Fruit fly (Drosophila melanogaster) whole organism, embryonic: ENCODE results near the gene CG31988.

Experiments
- CG1024 ChIP-seq: fragments of 200-800 bp; sonication (Bioruptor generic); IDR thresholded peaks from 2 replicates; pipeline ENCODE4 v1.3.6; 2022; ENCODE audit warnings: missing biosample characterization, missing genetic modification characterization
- CG12391 ChIP-seq: fragments of 200-800 bp; sonication (Bioruptor generic); optimal IDR thresholded peaks from 3 replicates; lab custom pipeline; 2018; ENCODE audit warnings: missing biosample characterization, mild to moderate bottlenecking, missing genetic modification characterization, moderate library complexity
- CG12744 ChIP-seq: fragments of 200-800 bp; sonication (Bioruptor generic); optimal IDR thresholded peaks from 2 replicates; lab custom pipeline; 2016; ENCODE audit warnings: missing biosample characterization, missing genetic modification characterization
- CG14441 ChIP-seq: fragments of 200-800 bp; sonication (Bioruptor generic); IDR thresholded peaks from 2 replicates; pipeline ENCODE4 v1.3.6; 2022; ENCODE audit warnings: missing biosample characterization, missing genetic modification characterization
- CG14965 ChIP-seq: fragments of 200-800 bp; sonication (Bioruptor generic); optimal IDR thresholded peaks from 2 replicates; lab custom pipeline; 2016; ENCODE audit warnings: missing biosample characterization, missing genetic modification characterization, borderline replicate concordance
- CG15011 ChIP-seq: fragments of 200-800 bp; sonication (Bioruptor generic); optimal IDR thresholded peaks from 3 replicates; lab custom pipeline; 2018; ENCODE audit warnings: missing biosample characterization, mild to moderate bottlenecking, missing genetic modification characterization
- CG1832 ChIP-seq: fragments of 200-800 bp; sonication (Bioruptor generic); optimal IDR thresholded peaks from 2 replicates; lab custom pipeline; 2017; ENCODE audit warnings: missing biosample characterization, mild to moderate bottlenecking, missing genetic modification characterization, inconsistent platforms
- CG2116 ChIP-seq: fragments of 200-800 bp; sonication (Bioruptor generic); optimal IDR thresholded peaks from 3 replicates; lab custom pipeline; 2018; ENCODE audit warnings: missing biosample characterization, mild to moderate bottlenecking, missing genetic modification characterization
- CG30020 ChIP-seq: fragments of 200-800 bp; optimal IDR thresholded peaks from 2 replicates; lab custom pipeline; 2019; ENCODE audit warnings: missing biosample characterization, mild to moderate bottlenecking, missing genetic modification characterization, moderate library complexity
- CG32532 ChIP-seq: fragments of 200-800 bp; sonication (Bioruptor generic); IDR thresholded peaks from 2 replicates; pipeline ENCODE4 v1.3.6; 2022; ENCODE audit warnings: missing biosample characterization, missing genetic modification characterization
- CG32767 ChIP-seq: fragments of 200-800 bp; sonication (Bioruptor generic); IDR thresholded peaks from 2 replicates; pipeline ENCODE4 v1.3.6; 2022; ENCODE audit warnings: missing biosample characterization, missing genetic modification characterization
- CG3995 ChIP-seq: fragments of 200-800 bp; sonication (Bioruptor generic); optimal IDR thresholded peaks from 3 replicates; lab custom pipeline; 2016; ENCODE audit warnings: missing biosample characterization, missing genetic modification characterization
- CG4820 ChIP-seq: fragments of 200-800 bp; sonication (Bioruptor generic); optimal IDR thresholded peaks from 3 replicates; lab custom pipeline; 2016; ENCODE audit warnings: missing biosample characterization, missing genetic modification characterization
- CG6765 ChIP-seq: fragments of 200-800 bp; sonication (Bioruptor generic); optimal IDR thresholded peaks from 3 replicates; lab custom pipeline; 2017; ENCODE audit warnings: missing biosample characterization, mild to moderate bottlenecking, missing genetic modification characterization
- CG9797 ChIP-seq: fragments of 200-800 bp; sonication (Bioruptor generic); optimal IDR thresholded peaks from 3 replicates; lab custom pipeline; 2018; ENCODE audit warnings: missing biosample characterization, mild to moderate bottlenecking, missing genetic modification characterization
- Camta ChIP-seq: fragments of 200-800 bp; sonication (Bioruptor generic); optimal IDR thresholded peaks from 2 replicates; lab custom pipeline; 2016; ENCODE audit warnings: missing biosample characterization, missing genetic modification characterization
- Doc3 ChIP-seq: fragments of 200-800 bp; sonication (Bioruptor generic); IDR thresholded peaks from 3 replicates; pipeline ENCODE4 v1.3.6; 2022; ENCODE audit warnings: missing biosample characterization, missing genetic modification characterization; ENCODE audit not compliant: partially characterized antibody
- Drgx ChIP-seq: fragments of 200-800 bp; sonication (Bioruptor generic); IDR thresholded peaks from 2 replicates; pipeline ENCODE4 v1.3.6; 2022; ENCODE audit warnings: missing biosample characterization, missing genetic modification characterization
- Ets97D ChIP-seq: fragments of 200-800 bp; sonication (Bioruptor generic); optimal IDR thresholded peaks from 3 replicates; lab custom pipeline; 2016; ENCODE audit warnings: missing biosample characterization, missing genetic modification characterization
- MESR4 ChIP-seq: fragments of 200-800 bp; sonication (Bioruptor generic); optimal IDR thresholded peaks from 2 replicates; lab custom pipeline; 2018; ENCODE audit warnings: missing biosample characterization, mild to moderate bottlenecking, missing genetic modification characterization, moderate library complexity
- Nf-YC ChIP-seq: fragments of 200-800 bp; optimal IDR thresholded peaks from 3 replicates; lab custom pipeline; 2019; ENCODE audit warnings: missing biosample characterization, mild to moderate bottlenecking, missing genetic modification characterization, moderate library complexity
- Optix ChIP-seq: fragments of 200-800 bp; sonication (Bioruptor generic); IDR thresholded peaks from 3 replicates; pipeline ENCODE4 v1.3.6; 2022; ENCODE audit warnings: missing biosample characterization, missing genetic modification characterization
- Scr ChIP-seq: fragments of 200-800 bp; sonication (Bioruptor generic); IDR thresholded peaks from 2 replicates; pipeline ENCODE4 v1.3.6; 2022; ENCODE audit warnings: missing biosample characterization, missing genetic modification characterization; ENCODE audit not compliant: partially characterized antibody
- ap ChIP-seq: fragments of 200-800 bp; sonication (Bioruptor generic); IDR thresholded peaks from 2 replicates; pipeline ENCODE4 v1.3.6; 2022; ENCODE audit warnings: missing biosample characterization, missing genetic modification characterization
- bab2 ChIP-seq: fragments of 200-800 bp; sonication (Bioruptor generic); optimal IDR thresholded peaks from 2 replicates; lab custom pipeline; 2016; ENCODE audit warnings: missing biosample characterization, missing genetic modification characterization
- bigmax ChIP-seq: fragments of 200-800 bp; sonication (Bioruptor generic); optimal IDR thresholded peaks from 2 replicates; lab custom pipeline; 2018; ENCODE audit warnings: missing biosample characterization, mild to moderate bottlenecking, missing genetic modification characterization
- bsh ChIP-seq, 2 experiments: fragments of 200-800 bp; sonication (Bioruptor generic); optimal IDR thresholded peaks; 2 replicates each; lab custom pipeline; 2017 to 2018; ENCODE audit warnings: mild to moderate bottlenecking in 2 of 2, missing biosample characterization in 2 of 2, missing genetic modification characterization in 2 of 2, moderate library complexity in 1 of 2
- cas ChIP-seq: fragments of 200-800 bp; sonication (Bioruptor generic); IDR thresholded peaks from 2 replicates; pipeline ENCODE4 v1.3.6; 2022; ENCODE audit warnings: missing biosample characterization, missing genetic modification characterization
- cato ChIP-seq: fragments of 200-800 bp; sonication (Bioruptor generic); optimal IDR thresholded peaks from 2 replicates; lab custom pipeline; 2016; ENCODE audit warnings: missing biosample characterization, missing genetic modification characterization, borderline replicate concordance
- cg ChIP-seq: fragments of 200-800 bp; sonication (Bioruptor generic); optimal IDR thresholded peaks from 3 replicates; lab custom pipeline; 2019; ENCODE audit warnings: missing biosample characterization, mild to moderate bottlenecking, missing genetic modification characterization, moderate library complexity
- crp ChIP-seq, 2 experiments: fragments of 200-800 bp; sonication (Bioruptor generic); optimal IDR thresholded peaks; 2 replicates in 1 of 2; 3 replicates in 1 of 2; lab custom pipeline; 2017; ENCODE audit warnings: missing biosample characterization in 2 of 2, missing genetic modification characterization in 2 of 2, mild to moderate bottlenecking in 1 of 2, moderate library complexity in 1 of 2
- cwo ChIP-seq: fragments of 200-800 bp; sonication (Bioruptor generic); optimal IDR thresholded peaks from 3 replicates; lab custom pipeline; 2017; ENCODE audit warnings: missing biosample characterization, missing genetic modification characterization, mild to moderate bottlenecking, moderate library complexity, missing genetic modification reagents
- da ChIP-seq: fragments of 200-800 bp; sonication (Bioruptor generic); optimal IDR thresholded peaks from 2 replicates; lab custom pipeline; 2016; ENCODE audit warnings: missing biosample characterization, missing genetic modification characterization
- dpn ChIP-seq, 2 experiments: fragments of 200-800 bp; sonication (Bioruptor generic); optimal IDR thresholded peaks; 3 replicates each; lab custom pipeline; 2016; ENCODE audit warnings: missing biosample characterization in 2 of 2, missing genetic modification characterization in 2 of 2
- ftz-f1 ChIP-seq: fragments of 200-800 bp; sonication (Bioruptor generic); optimal IDR thresholded peaks from 2 replicates; lab custom pipeline; 2016; ENCODE audit warnings: missing biosample characterization, missing genetic modification characterization
- hth ChIP-seq: fragments of >200 bp; optimal IDR thresholded peaks from 2 replicates; lab custom pipeline; 2017; ENCODE audit warnings: inconsistent platforms
- ind ChIP-seq: fragments of 200-800 bp; sonication (Bioruptor generic); optimal IDR thresholded peaks from 3 replicates; lab custom pipeline; 2016; ENCODE audit warnings: missing biosample characterization, missing genetic modification characterization
- jigr1 ChIP-seq: fragments of 200-800 bp; sonication (Bioruptor generic); IDR thresholded peaks from 3 replicates; pipeline ENCODE4 v1.3.6; 2022; ENCODE audit warnings: missing biosample characterization, missing genetic modification characterization
- jing ChIP-seq: fragments of 200-800 bp; sonication (Bioruptor generic); optimal IDR thresholded peaks from 2 replicates; lab custom pipeline; 2018; ENCODE audit warnings: missing biosample characterization, mild to moderate bottlenecking, missing genetic modification characterization
- klu ChIP-seq: fragments of 200-800 bp; sonication (Bioruptor generic); IDR thresholded peaks from 2 replicates; pipeline ENCODE4 v1.3.6; 2022; ENCODE audit warnings: missing biosample characterization, missing genetic modification characterization
- knrl ChIP-seq: fragments of 200-800 bp; sonication (Bioruptor generic); IDR thresholded peaks from 3 replicates; pipeline ENCODE4 v1.3.6; 2022; ENCODE audit warnings: missing biosample characterization, missing genetic modification characterization; ENCODE audit not compliant: partially characterized antibody
- lab ChIP-seq: fragments of 200-800 bp; sonication (Bioruptor generic); optimal IDR thresholded peaks from 3 replicates; lab custom pipeline; 2017; ENCODE audit warnings: missing biosample characterization, missing genetic modification characterization, mild to moderate bottlenecking, moderate library complexity, missing genetic modification reagents
- lilli ChIP-seq: fragments of 200-800 bp; sonication (Bioruptor generic); optimal IDR thresholded peaks from 3 replicates; lab custom pipeline; 2016; ENCODE audit warnings: missing biosample characterization, missing genetic modification characterization
- org-1 ChIP-seq: fragments of 200-800 bp; sonication (Bioruptor generic); optimal IDR thresholded peaks from 2 replicates; lab custom pipeline; 2017; ENCODE audit warnings: missing biosample characterization, missing genetic modification characterization
- pho ChIP-seq: fragments of 200-800 bp; sonication (Bioruptor generic); optimal IDR thresholded peaks from 2 replicates; lab custom pipeline; 2016; ENCODE audit warnings: missing biosample characterization, missing genetic modification characterization
- sens ChIP-seq: fragments of 200-800 bp; sonication (Bioruptor generic); peaks from one replicate; lab custom pipeline; 2016; ENCODE audit warnings: missing biosample characterization, missing genetic modification characterization
- tup ChIP-seq: fragments of 200-800 bp; sonication (Bioruptor generic); optimal IDR thresholded peaks from 2 replicates; lab custom pipeline; 2016; ENCODE audit warnings: missing biosample characterization, mild to moderate bottlenecking, missing genetic modification characterization, moderate library complexity
- usp ChIP-seq: fragments of >200 bp; optimal IDR thresholded peaks from 2 replicates; lab custom pipeline; 2017; ENCODE audit warnings: missing biosample characterization, missing genetic modification characterization
- vfl ChIP-seq: fragments of 200-800 bp; sonication (Bioruptor generic); optimal IDR thresholded peaks from 2 replicates; lab custom pipeline; 2016; ENCODE audit warnings: missing biosample characterization, missing genetic modification characterization

Gene CG31988

dm6 chr2L:21158554-21158953 lies 44.0 kb downstream of the CG31988 start, which contains the start of the genes Coq3 and Pld3 (continued):
- TF ChIP-seq vfl (peak; percentile 74), cas (no peak), cato (peak; percentile 8), CG6765 (GFP tag; lab: Kevin White, UChicago) (peak; percentile 66), crp (GFP tag; optimal IDR thresholded peaks at IDR 0.05; lab: Kevin White, UChicago) (peak; percentile 41 to 86), hth (lab: Kevin White, UChicago) (no peak), MESR4 (GFP tag; lab: Kevin White, UChicago) (peak; percentile 16), CG2116 (GFP tag; lab: Kevin White, UChicago) (peak; percentile 64), jing (GFP tag; lab: Kevin White, UChicago) (no peak), bigmax (GFP tag; lab: Kevin White, UChicago) (peak; percentile 61), Optix (GFP tag; lab: Robert Waterston, UW) (peak; percentile 74; the same call in 2 of the 3 replicates), bab2 (GFP tag; lab: Kevin White, UChicago) (peak; percentile 62), tup (GFP tag; lab: Kevin White, UChicago) (peak; percentile 50), CG3995 (GFP tag; lab: Kevin White, UChicago) (peak; percentile 77), Drgx (GFP tag; lab: Robert Waterston, UW) (peak; percentile 93), CG4820 (peak; percentile 69), sens (GFP tag; lab: Kevin White, UChicago) (peak; percentile 96), lab (peak; percentile 92), org-1 (GFP tag; lab: Kevin White, UChicago) (peak; percentile 57), CG12744 (GFP tag; lab: Kevin White, UChicago) (peak; percentile 63), CG12391 (tag; lab: Kevin White, UChicago) (peak; percentile 86), da (peak; percentile 8), cg (no peak), CG15011 (GFP tag; lab: Kevin White, UChicago) (no peak), ap (GFP tag; lab: Robert Waterston, UW) (0 out of 2 replicates have a peak, but pooled peaks have one; percentile 19), Camta (GFP tag; lab: Kevin White, UChicago) (peak; percentile 59), jigr1 (no peak), Ets97D (GFP tag; lab: Kevin White, UChicago) (peak; percentile 35)
- TF ChIP-seq, all 482 proteins: peak for 358

DNA sequence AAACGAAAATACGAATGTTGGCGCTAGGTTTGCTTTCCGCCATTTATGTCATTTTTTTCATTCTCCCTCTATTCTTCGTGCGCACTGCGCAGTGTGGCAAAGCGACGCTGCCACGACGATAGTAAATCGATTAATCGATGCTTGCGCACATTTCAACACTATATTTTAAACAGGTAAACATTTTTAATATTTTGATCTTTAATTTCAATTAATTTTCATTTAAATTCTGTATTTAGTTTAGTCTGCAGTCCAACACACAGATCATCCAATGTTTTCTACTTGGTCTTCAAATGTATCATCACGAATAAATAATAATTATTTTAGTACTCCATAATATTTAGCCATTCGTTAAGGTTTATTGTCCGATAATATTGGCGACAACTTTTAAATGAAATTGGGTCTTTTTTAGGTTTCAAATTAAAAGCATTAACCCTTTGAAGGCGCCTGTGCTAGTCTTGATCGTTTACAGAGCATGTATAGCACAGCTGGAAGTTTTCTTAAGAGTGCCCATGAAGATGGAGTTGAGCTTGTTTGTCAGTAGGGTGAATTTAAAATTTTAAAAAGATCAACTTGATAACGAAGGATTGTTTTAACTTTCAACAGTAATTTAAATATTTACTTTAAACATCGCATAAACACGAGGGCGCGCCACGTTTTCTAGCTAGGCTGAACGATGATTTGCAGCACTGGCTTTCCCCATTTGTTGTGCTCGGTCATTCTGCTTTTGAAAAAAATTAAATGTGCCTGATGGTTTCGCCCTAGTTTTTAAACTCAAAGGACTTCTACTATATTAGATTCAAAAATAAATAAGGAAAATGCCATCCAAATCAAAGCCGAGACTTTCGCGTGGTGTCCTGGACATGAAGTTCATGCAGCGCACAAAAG lies 46.2 kb downstream of the CG31988 start, which contains the start of the genes Mpp6 and E2f2:
TSS of gene Mpp6 (plus strand) at position 133 of the 885 bp plus-strand sequence.
TSS of gene E2f2 (minus strand) at position 594 of the 885 bp plus-strand sequence.
- no peak for TF ChIP-seq CG1832
- no peak for TF ChIP-seq CG12744 (GFP tag; lab: Kevin White, UChicago)
- TF ChIP-seq ftz-f1 (GFP tag; lab: Kevin White, UChicago): no peak
- TF ChIP-seq bsh (GFP tag; optimal IDR thresholded peaks at IDR 0.05; lab: Kevin White, UChicago): no peak
- peak; percentile 29 for TF ChIP-seq CG30020 (tag; lab: Kevin White, UChicago)
- TF ChIP-seq lilli: peak; percentile 9
- TF ChIP-seq CG14965 (GFP tag; lab: Kevin White, UChicago): no peak
- peak; percentile 41 for TF ChIP-seq pho (GFP tag; lab: Kevin White, UChicago)
- TF ChIP-seq CG1024 (GFP tag; lab: Robert Waterston, UW): no peak
- peak; percentile 27 to 45 for TF ChIP-seq dpn (GFP tag; optimal IDR thresholded peaks at IDR 0.05; lab: Kevin White, UChicago)
- TF ChIP-seq CG9797 (GFP tag; lab: Kevin White, UChicago): no peak
- TF ChIP-seq Nf-YC (tag; lab: Kevin White, UChicago): no peak
- peak; percentile 67; the same call in 1 of the 2 replicates for TF ChIP-seq CG32532 (GFP tag; lab: Robert Waterston, UW)
- peak; percentile 82 for TF ChIP-seq Scr (GFP tag; lab: Robert Waterston, UW)
- peak; percentile 84 for TF ChIP-seq knrl (GFP tag; lab: Robert Waterston, UW)
- TF ChIP-seq tup (GFP tag; lab: Kevin White, UChicago): no peak
- TF ChIP-seq CG14441 (GFP tag; lab: Robert Waterston, UW): no peak
- no peak for TF ChIP-seq CG4820
- no peak for TF ChIP-seq cwo (GFP tag; lab: Kevin White, UChicago)
- no peak for TF ChIP-seq CG32767 (GFP tag; lab: Robert Waterston, UW)
- TF ChIP-seq klu (GFP tag; lab: Robert Waterston, UW): no peak
- no peak for TF ChIP-seq usp (GFP tag; lab: Kevin White, UChicago)
- TF ChIP-seq ind (GFP tag; lab: Kevin White, UChicago): peak; percentile 2
- TF ChIP-seq Doc3: peak; percentile 57; the same call in 2 of the 3 replicates
